Fruit fly (Drosophila melanogaster) whole organism, embryonic: ENCODE data around the gene Arp1.

Experiments
- Adf1 ChIP-seq: fragments of 200-800 bp; sonication (Bioruptor generic); IDR thresholded peaks from 2 replicates; pipeline ENCODE4 v1.3.6; 2022; ENCODE audit warnings: missing biosample characterization, missing genetic modification characterization
- Antp ChIP-seq: fragments of 200-800 bp; sonication (Bioruptor generic); optimal IDR thresholded peaks from 3 replicates; lab custom pipeline; 2016; ENCODE audit warnings: missing biosample characterization, missing genetic modification characterization
- Asciz ChIP-seq: fragments of 200-800 bp; sonication (Bioruptor generic); optimal IDR thresholded peaks from 2 replicates; lab custom pipeline; 2017; ENCODE audit warnings: missing biosample characterization, mild to moderate bottlenecking, missing genetic modification characterization, missing genetic modification reagents
- CG10543 ChIP-seq: fragments of 200-800 bp; sonication (Bioruptor generic); optimal IDR thresholded peaks from 3 replicates; lab custom pipeline; 2017; ENCODE audit warnings: missing biosample characterization, mild to moderate bottlenecking, missing genetic modification characterization, moderate library complexity
- CG10979 ChIP-seq: fragments of 200-800 bp; sonication (Bioruptor generic); optimal IDR thresholded peaks from 2 replicates; lab custom pipeline; 2018; ENCODE audit warnings: missing biosample characterization, mild to moderate bottlenecking, missing genetic modification characterization, moderate library complexity
- CG11093 ChIP-seq: fragments of 200-800 bp; sonication (Bioruptor generic); IDR thresholded peaks from 3 replicates; pipeline ENCODE4 v1.3.6; 2022; ENCODE audit warnings: missing biosample characterization, missing genetic modification characterization
- CG11247 ChIP-seq: fragments of 200-800 bp; sonication (Bioruptor generic); IDR thresholded peaks from 2 replicates; pipeline ENCODE4 v1.3.6; 2022; ENCODE audit warnings: missing biosample characterization, missing genetic modification characterization
- CG12391 ChIP-seq: fragments of 200-800 bp; sonication (Bioruptor generic); optimal IDR thresholded peaks from 3 replicates; lab custom pipeline; 2018; ENCODE audit warnings: missing biosample characterization, mild to moderate bottlenecking, missing genetic modification characterization, moderate library complexity
- CG15073 ChIP-seq: fragments of 200-800 bp; sonication (Bioruptor generic); optimal IDR thresholded peaks from 2 replicates; lab custom pipeline; 2016; ENCODE audit warnings: missing biosample characterization, missing genetic modification characterization
- CG15514 ChIP-seq: fragments of 200-800 bp; sonication (Bioruptor generic); optimal IDR thresholded peaks from 3 replicates; lab custom pipeline; 2017; ENCODE audit warnings: missing biosample characterization, missing genetic modification characterization, mild to moderate bottlenecking, moderate library complexity, missing genetic modification reagents
- CG30431 ChIP-seq: fragments of 200-800 bp; sonication (Bioruptor generic); optimal IDR thresholded peaks from 2 replicates; lab custom pipeline; 2017; ENCODE audit warnings: missing biosample characterization, missing genetic modification characterization
- CG34422 ChIP-seq: fragments of 200-800 bp; sonication (Bioruptor generic); IDR thresholded peaks from 3 replicates; pipeline ENCODE4 v1.3.6; 2022; ENCODE audit warnings: missing biosample characterization, missing genetic modification characterization
- CG3995 ChIP-seq: fragments of 200-800 bp; sonication (Bioruptor generic); optimal IDR thresholded peaks from 3 replicates; lab custom pipeline; 2016; ENCODE audit warnings: missing biosample characterization, missing genetic modification characterization
- CG4854 ChIP-seq: fragments of 200-800 bp; sonication (Bioruptor generic); optimal IDR thresholded peaks from 2 replicates; lab custom pipeline; 2016; ENCODE audit warnings: missing biosample characterization, missing genetic modification characterization, inconsistent platforms
- CG5245 ChIP-seq: fragments of 200-800 bp; sonication (Bioruptor generic); optimal IDR thresholded peaks from 3 replicates; lab custom pipeline; 2016; ENCODE audit warnings: missing biosample characterization, missing genetic modification characterization
- CG8290 ChIP-seq, 3 experiments: fragments of 200-800 bp; sonication (Bioruptor generic); optimal IDR thresholded peaks; 2 replicates each; lab custom pipeline; 2016 to 2019; ENCODE audit warnings: missing biosample characterization in 3 of 3, missing genetic modification characterization in 3 of 3, mild to moderate bottlenecking in 2 of 3, moderate library complexity in 1 of 3
- CG9215 ChIP-seq: fragments of 200-800 bp; sonication (Bioruptor generic); IDR thresholded peaks from 2 replicates; pipeline ENCODE4 v1.3.6; 2022; ENCODE audit warnings: missing biosample characterization, missing genetic modification characterization
- CG9609 ChIP-seq: fragments of 200-800 bp; sonication (Bioruptor generic); optimal IDR thresholded peaks from 3 replicates; lab custom pipeline; 2016; ENCODE audit warnings: missing biosample characterization, missing genetic modification characterization
- Drgx ChIP-seq: fragments of 200-800 bp; sonication (Bioruptor generic); IDR thresholded peaks from 2 replicates; pipeline ENCODE4 v1.3.6; 2022; ENCODE audit warnings: missing biosample characterization, missing genetic modification characterization
- GATAe ChIP-seq: fragments of 200-800 bp; sonication (Bioruptor generic); conservative IDR thresholded peaks from 2 replicates; pipeline ENCODE4 v1.3.6; 2022; ENCODE audit warnings: missing biosample characterization, missing genetic modification characterization
- H15 ChIP-seq: fragments of 200-800 bp; sonication (Bioruptor generic); IDR thresholded peaks from 3 replicates; pipeline ENCODE4 v1.3.6; 2022; ENCODE audit warnings: missing biosample characterization, missing genetic modification characterization
- H2.0 ChIP-seq: fragments of 200-800 bp; sonication (Bioruptor generic); IDR thresholded peaks from 2 replicates; pipeline ENCODE4 v1.3.6; 2022; ENCODE audit warnings: missing biosample characterization, missing genetic modification characterization
- HLH54F ChIP-seq: fragments of 200-800 bp; sonication (Bioruptor generic); optimal IDR thresholded peaks from 3 replicates; lab custom pipeline; 2016; ENCODE audit warnings: missing biosample characterization, missing genetic modification characterization
- MBD-R2 ChIP-seq: fragments of 200-800 bp; sonication (Bioruptor generic); IDR thresholded peaks from 2 replicates; pipeline ENCODE4 v1.3.6; 2022; ENCODE audit warnings: missing biosample characterization, missing genetic modification characterization
- MTF-1 ChIP-seq: fragments of 200-800 bp; sonication (Bioruptor generic); optimal IDR thresholded peaks from 2 replicates; lab custom pipeline; 2018; ENCODE audit warnings: missing biosample characterization, mild to moderate bottlenecking, missing genetic modification characterization, borderline replicate concordance
- Opbp ChIP-seq: fragments of 200-800 bp; sonication (Bioruptor generic); IDR thresholded peaks from 3 replicates; pipeline ENCODE4 v1.3.6; 2022; ENCODE audit warnings: missing biosample characterization, missing genetic modification characterization; ENCODE audit not compliant: partially characterized antibody
- Rfx ChIP-seq: fragments of 200-800 bp; sonication (Bioruptor generic); IDR thresholded peaks from 2 replicates; pipeline ENCODE4 v1.3.6; 2022; ENCODE audit warnings: missing biosample characterization, missing genetic modification characterization
- cad ChIP-seq: fragments of >200 bp; optimal IDR thresholded peaks from 2 replicates; lab custom pipeline; 2017; ENCODE audit warnings: missing biosample characterization, missing genetic modification characterization
- cas ChIP-seq: fragments of 200-800 bp; sonication (Bioruptor generic); IDR thresholded peaks from 2 replicates; pipeline ENCODE4 v1.3.6; 2022; ENCODE audit warnings: missing biosample characterization, missing genetic modification characterization
- caup ChIP-seq: fragments of 200-800 bp; sonication (Bioruptor generic); optimal IDR thresholded peaks from 3 replicates; lab custom pipeline; 2017; ENCODE audit warnings: missing biosample characterization, mild to moderate bottlenecking, missing genetic modification characterization, moderate library complexity; ENCODE audit not compliant: severe bottlenecking
- dan ChIP-seq: fragments of 200-800 bp; sonication (Bioruptor generic); IDR thresholded peaks from 2 replicates; pipeline ENCODE4 v1.3.6; 2022; ENCODE audit warnings: missing biosample characterization, missing genetic modification characterization
- dimm ChIP-seq: fragments of 200-800 bp; sonication (Bioruptor generic); IDR thresholded peaks from 2 replicates; pipeline ENCODE4 v1.3.6; 2022; ENCODE audit warnings: missing biosample characterization, missing genetic modification characterization
- gsb-n ChIP-seq: fragments of 200-800 bp; sonication (Bioruptor generic); optimal IDR thresholded peaks from 3 replicates; lab custom pipeline; 2018; ENCODE audit warnings: missing biosample characterization, mild to moderate bottlenecking, missing genetic modification characterization
- h ChIP-seq: fragments of >200 bp; optimal IDR thresholded peaks from 2 replicates; lab custom pipeline; 2017
- ham ChIP-seq: fragments of 200-800 bp; sonication (Bioruptor generic); IDR thresholded peaks from 2 replicates; pipeline ENCODE4 v1.3.6; 2022; ENCODE audit warnings: missing biosample characterization, missing genetic modification characterization
- inv ChIP-seq: fragments of 200-800 bp; sonication (Bioruptor generic); IDR thresholded peaks from 2 replicates; pipeline ENCODE4 v1.3.6; 2022; ENCODE audit warnings: missing biosample characterization, missing genetic modification characterization; ENCODE audit not compliant: partially characterized antibody
- jigr1 ChIP-seq: fragments of 200-800 bp; sonication (Bioruptor generic); IDR thresholded peaks from 3 replicates; pipeline ENCODE4 v1.3.6; 2022; ENCODE audit warnings: missing biosample characterization, missing genetic modification characterization
- klu ChIP-seq: fragments of 200-800 bp; sonication (Bioruptor generic); IDR thresholded peaks from 2 replicates; pipeline ENCODE4 v1.3.6; 2022; ENCODE audit warnings: missing biosample characterization, missing genetic modification characterization
- luna ChIP-seq: fragments of 200-800 bp; sonication (Bioruptor generic); optimal IDR thresholded peaks from 2 replicates; lab custom pipeline; 2016; ENCODE audit warnings: missing biosample characterization, missing genetic modification characterization
- nerfin-1 ChIP-seq: fragments of 200-800 bp; sonication (Bioruptor generic); optimal IDR thresholded peaks from 3 replicates; lab custom pipeline; 2019; ENCODE audit warnings: missing biosample characterization, mild to moderate bottlenecking, missing genetic modification characterization, moderate library complexity
- pho ChIP-seq: fragments of 200-800 bp; sonication (Bioruptor generic); optimal IDR thresholded peaks from 2 replicates; lab custom pipeline; 2016; ENCODE audit warnings: missing biosample characterization, missing genetic modification characterization
- slp2 ChIP-seq: fragments of 200-800 bp; sonication (Bioruptor generic); optimal IDR thresholded peaks from 2 replicates; lab custom pipeline; 2016; ENCODE audit warnings: missing biosample characterization, missing genetic modification characterization
- so ChIP-seq: fragments of 200-800 bp; sonication (Bioruptor generic); IDR thresholded peaks from 3 replicates; pipeline ENCODE4 v1.3.6; 2022; ENCODE audit warnings: missing biosample characterization, missing genetic modification characterization
- stwl ChIP-seq: fragments of 200-800 bp; sonication (Bioruptor generic); optimal IDR thresholded peaks from 3 replicates; lab custom pipeline; 2018; ENCODE audit warnings: missing biosample characterization, mild to moderate bottlenecking, missing genetic modification characterization, moderate library complexity
- tap ChIP-seq: fragments of 200-800 bp; optimal IDR thresholded peaks from 3 replicates; lab custom pipeline; 2019; ENCODE audit warnings: missing biosample characterization, mild to moderate bottlenecking, missing genetic modification characterization, moderate library complexity
- tll ChIP-seq, 2 experiments: fragments of 200-800 bp in 1 of 2; fragments of >200 bp in 1 of 2; sonication (Bioruptor generic) in 1 of 2; optimal IDR thresholded peaks; 2 replicates each; lab custom pipeline; 2017 to 2019; ENCODE audit warnings: missing biosample characterization in 2 of 2, missing genetic modification characterization in 2 of 2, mild to moderate bottlenecking in 1 of 2, moderate library complexity in 1 of 2
- toy ChIP-seq: fragments of 200-800 bp; sonication (Bioruptor generic); IDR thresholded peaks from 2 replicates; pipeline ENCODE4 v1.3.6; 2022; ENCODE audit warnings: missing biosample characterization, missing genetic modification characterization
- twi ChIP-seq: fragments of 200-800 bp; optimal IDR thresholded peaks from 2 replicates; lab custom pipeline; 2019; ENCODE audit warnings: missing biosample characterization, mild to moderate bottlenecking, missing genetic modification characterization, moderate library complexity
- zf30C ChIP-seq: fragments of 200-800 bp; sonication (Bioruptor generic); optimal IDR thresholded peaks from 3 replicates; lab custom pipeline; 2018; ENCODE audit warnings: missing biosample characterization, mild to moderate bottlenecking, missing genetic modification characterization

Gene Arp1

DNA sequence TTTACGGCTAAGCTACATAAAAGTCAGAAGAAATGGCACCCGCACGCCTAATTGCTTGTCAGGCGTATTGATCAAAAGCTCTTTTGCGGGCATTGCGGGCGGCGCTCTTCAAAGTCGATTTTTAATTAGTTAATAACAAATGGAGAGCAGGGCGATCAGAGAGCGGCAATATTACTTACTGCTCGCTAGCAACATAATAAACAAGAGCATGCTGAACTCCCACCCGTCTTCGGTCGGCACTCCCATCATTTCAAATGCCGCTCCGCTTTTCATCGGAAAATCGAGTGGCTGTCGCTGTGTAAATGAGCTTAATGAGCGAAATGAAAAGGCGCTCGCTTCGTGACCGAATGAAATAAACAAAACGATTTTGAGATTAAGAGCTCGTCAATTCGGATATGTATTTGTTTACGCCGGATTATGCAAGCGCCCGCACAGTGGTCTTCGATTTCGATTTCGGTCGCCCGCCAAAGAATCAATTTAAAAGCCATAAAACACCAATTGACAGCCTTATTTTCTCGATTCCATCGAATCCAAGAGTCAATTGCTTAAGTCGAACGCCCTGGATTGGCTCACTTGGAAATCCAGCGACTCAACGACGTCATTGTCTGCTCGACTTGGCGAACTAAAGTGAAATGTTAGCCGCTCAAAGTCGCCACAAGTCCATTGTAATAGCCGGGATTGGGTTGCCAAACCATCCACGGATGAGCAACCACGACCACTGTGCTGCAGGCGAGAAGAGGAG lies 37.9 kb upstream of the Arp1 start (continued):
- TF ChIP-seq CG34422 (GFP tag; lab: Robert Waterston, UW) (peak; percentile 77; the same call in 2 of the 3 replicates), twi (peak; percentile 33), MBD-R2 (GFP tag; lab: Robert Waterston, UW) (peak; percentile 33; the same call in 1 of the 2 replicates), nerfin-1 (tag; lab: Kevin White, UChicago) (peak; percentile 75), CG8290 (GFP tag; optimal IDR thresholded peaks at IDR 0.05; lab: Kevin White, UChicago) (no peak), CG8290 (tag; optimal IDR thresholded peaks at IDR 0.05; lab: Kevin White, UChicago) (peak in 1 of 2 experiments; percentile 76), H15 (GFP tag; lab: Robert Waterston, UW) (peak; percentile 75), Asciz (GFP tag; lab: Kevin White, UChicago) (peak; percentile 84), CG10543 (GFP tag; lab: Kevin White, UChicago) (peak; percentile 67), CG15514 (peak; percentile 18), cas (GFP tag; lab: Robert Waterston, UW) (no peak), CG15073 (GFP tag; lab: Kevin White, UChicago) (peak; percentile 32), Adf1 (GFP tag; lab: Robert Waterston, UW) (peak; percentile 27), ham (GFP tag; lab: Robert Waterston, UW) (peak; percentile 61; the same call in 1 of the 2 replicates), CG4854 (GFP tag; lab: Kevin White, UChicago) (peak; percentile 44), HLH54F (GFP tag; lab: Kevin White, UChicago) (peak; percentile 68), toy (GFP tag; lab: Robert Waterston, UW) (no peak), gsb-n (tag; lab: Kevin White, UChicago) (peak; percentile 27), dan (GFP tag; lab: Robert Waterston, UW) (no peak), CG10979 (tag; lab: Kevin White, UChicago) (peak; percentile 75), Antp (GFP tag; lab: Kevin White, UChicago) (peak; percentile 89), tll (GFP tag; optimal IDR thresholded peaks at IDR 0.05; lab: Kevin White, UChicago) (no peak), tap (tag; lab: Kevin White, UChicago) (peak; percentile 77), CG11093 (GFP tag; lab: Robert Waterston, UW) (peak; percentile 81), CG9215 (peak; percentile 83), Rfx (GFP tag; lab: Robert Waterston, UW) (peak; percentile 83), GATAe (peak; percentile 39), slp2 (peak; percentile 84), so (GFP tag; lab: Robert Waterston, UW) (peak; percentile 84; the same call in 2 of the 3 replicates), Drgx (GFP tag; lab: Robert Waterston, UW) (peak; percentile 77; the same call in 1 of the 2 replicates), jigr1 (GFP tag; lab: Robert Waterston, UW) (peak; percentile 64; the same call in 2 of the 3 replicates), pho (GFP tag; lab: Kevin White, UChicago) (peak; percentile 55), CG11247 (GFP tag; lab: Robert Waterston, UW) (peak; percentile 67), luna (peak; percentile 47), dimm (GFP tag; lab: Robert Waterston, UW) (peak; percentile 60), stwl (tag; lab: Kevin White, UChicago) (no peak), CG9609 (GFP tag; lab: Kevin White, UChicago) (peak; percentile 84), MTF-1 (GFP tag; lab: Kevin White, UChicago) (no peak), H2.0 (GFP tag; lab: Robert Waterston, UW) (peak; percentile 56; the same call in 1 of the 2 replicates), h (lab: Kevin White, UChicago) (no peak), CG30431 (peak; percentile 74), inv (GFP tag; lab: Robert Waterston, UW) (no peak), CG12391 (tag; lab: Kevin White, UChicago) (peak; percentile 77), klu (GFP tag; lab: Robert Waterston, UW) (peak; percentile 64; the same call in 1 of the 2 replicates), zf30C (no peak), Opbp (GFP tag; lab: Robert Waterston, UW) (no peak), CG3995 (GFP tag; lab: Kevin White, UChicago) (peak; percentile 38), CG5245 (GFP tag; lab: Kevin White, UChicago) (peak; percentile 58), cad (GFP tag; lab: Kevin White, UChicago) (no peak), caup (GFP tag; lab: Kevin White, UChicago) (peak; percentile 60)
